Fruit fly (Drosophila melanogaster) Kc167 (cell line): ENCODE data around the gene CG15014.

Experiments
- Myc ChIP-seq: fragments of >200 bp; optimal IDR thresholded peaks from 2 replicates; lab custom pipeline; 2017; ENCODE audit warnings: missing external identifiers
- insv ChIP-seq: fragments of >200 bp; optimal IDR thresholded peaks from 3 replicates; lab custom pipeline; 2018; ENCODE audit warnings: missing external identifiers
- psq ChIP-seq: fragments of >200 bp; optimal IDR thresholded peaks from 2 replicates; lab custom pipeline; 2017; ENCODE audit warnings: missing external identifiers

- no peak for TF ChIP-seq insv
- no peak for TF ChIP-seq Myc (lab: Kevin White, UChicago)
- TF ChIP-seq psq = no peak
These were observed 41.4 kb upstream of the CG15014 start for dm6 chr3L:4363484-4363883.
